Fruit fly (Drosophila melanogaster): ENCODE data around the gene CG34161.

Gene CG34161

dm6 chr2L:10565674-10566073, 15.8 kb downstream of the CG34161 start (continued):
- peak; percentile 42; the same call in 1 of the 3 replicates for TF ChIP-seq CG11695 (GFP tag; IDR thresholded peaks at IDR 0.05)
- TF ChIP-seq kay (GFP tag; optimal IDR thresholded peaks at IDR 0.05), result no peak
- no peak for TF ChIP-seq NFAT (GFP tag; IDR thresholded peaks at IDR 0.05)
- peak; percentile 50; the same call in 1 of the 2 replicates for TF ChIP-seq Adf1 (GFP tag; IDR thresholded peaks at IDR 0.05)
- peak; percentile 43; the same call in 1 of the 2 replicates for TF ChIP-seq sisA (GFP tag; IDR thresholded peaks at IDR 0.05)
- no peak for TF ChIP-seq CG10654 (GFP tag; optimal IDR thresholded peaks at IDR 0.05)
- TF ChIP-seq CG10267 (tag; optimal IDR thresholded peaks at IDR 0.05), result peak; percentile 4
- TF ChIP-seq ERR (GFP tag; optimal IDR thresholded peaks at IDR 0.05), result peak; percentile 32
- TF ChIP-seq nau (GFP tag; optimal IDR thresholded peaks at IDR 0.05), result peak; percentile 1
- TF ChIP-seq CG17385 (GFP tag; optimal IDR thresholded peaks at IDR 0.05), result peak; percentile 49
- no peak for TF ChIP-seq CG33213 (GFP tag; optimal IDR thresholded peaks at IDR 0.05)
- peak; percentile 6 for TF ChIP-seq CHES-1-like (GFP tag; optimal IDR thresholded peaks at IDR 0.05)
- TF ChIP-seq tgo (GFP tag; IDR thresholded peaks at IDR 0.05), result peak; percentile 58; the same call in 2 of the 3 replicates
- TF ChIP-seq pb (GFP tag; optimal IDR thresholded peaks at IDR 0.05), result peak; percentile 20
- peak; percentile 8; the same call in 1 of the 2 replicates for TF ChIP-seq onecut (GFP tag; IDR thresholded peaks at IDR 0.05)
- peak; percentile 39 for TF ChIP-seq CoRest (tag; optimal IDR thresholded peaks at IDR 0.05)
- peak; percentile 4 for TF ChIP-seq D19A (tag; optimal IDR thresholded peaks at IDR 0.05)
- peak; percentile 78 for TF ChIP-seq CG2120 (GFP tag; optimal IDR thresholded peaks at IDR 0.05)
- peak; percentile 38 for TF ChIP-seq HmgZ (tag; optimal IDR thresholded peaks at IDR 0.05)
- no peak for TF ChIP-seq CG2116 (GFP tag; optimal IDR thresholded peaks at IDR 0.05)
- no peak for TF ChIP-seq Nf-YA (GFP tag; IDR thresholded peaks at IDR 0.05)
- peak; percentile 17 for TF ChIP-seq crc (GFP tag; optimal IDR thresholded peaks at IDR 0.05)
- peak; percentile 3 for TF ChIP-seq CG16815 (GFP tag; optimal IDR thresholded peaks at IDR 0.05)
- TF ChIP-seq CG17612 (GFP tag; IDR thresholded peaks at IDR 0.05), result no peak
- no peak for TF ChIP-seq Pdp1 (GFP tag; optimal IDR thresholded peaks at IDR 0.05)
- TF ChIP-seq lmd (GFP tag; IDR thresholded peaks at IDR 0.05), result peak; percentile 55
- TF ChIP-seq Sox102F (GFP tag; optimal IDR thresholded peaks at IDR 0.05), result peak; percentile 17
- TF ChIP-seq BtbVII (GFP tag; optimal IDR thresholded peaks at IDR 0.05), result peak; percentile 53
- TF ChIP-seq usp (GFP tag; optimal IDR thresholded peaks at IDR 0.05), result no peak
- peak; percentile 57 for TF ChIP-seq CG7839 (tag; optimal IDR thresholded peaks at IDR 0.05)
- TF ChIP-seq crol (GFP tag; IDR thresholded peaks at IDR 0.05), result no peak
- no peak for TF ChIP-seq Spps (tag; optimal IDR thresholded peaks at IDR 0.05)
- TF ChIP-seq CG14441 (GFP tag; IDR thresholded peaks at IDR 0.05), result peak; percentile 32; the same call in 1 of the 2 replicates
- no peak for TF ChIP-seq gsb (GFP tag; IDR thresholded peaks at IDR 0.05)
- peak; percentile 72 for TF ChIP-seq Meics (GFP tag; optimal IDR thresholded peaks at IDR 0.05)
- peak; percentile 28 for TF ChIP-seq CG8924 (tag; optimal IDR thresholded peaks at IDR 0.05)
- TF ChIP-seq CG7928 (GFP tag; optimal IDR thresholded peaks at IDR 0.05), result no peak
- TF ChIP-seq sens (GFP tag), result peak; percentile 86
- peak; percentile 47 for TF ChIP-seq CG9727 (GFP tag; optimal IDR thresholded peaks at IDR 0.05)
- no peak for TF ChIP-seq Nf-YB (GFP tag; optimal IDR thresholded peaks at IDR 0.05)
- no peak for TF ChIP-seq CG18011 (GFP tag; optimal IDR thresholded peaks at IDR 0.05)
- no peak for TF ChIP-seq Gug (GFP tag; IDR thresholded peaks at IDR 0.05)
- TF ChIP-seq CG13424 (tag; optimal IDR thresholded peaks at IDR 0.05), result peak; percentile 35
- peak; percentile 10 for TF ChIP-seq nmo (GFP tag; optimal IDR thresholded peaks at IDR 0.05)
- TF ChIP-seq zf30C (GFP tag; optimal IDR thresholded peaks at IDR 0.05), result no peak
- no peak for TF ChIP-seq sc (optimal IDR thresholded peaks at IDR 0.05)
- TF ChIP-seq sc (GFP tag; optimal IDR thresholded peaks at IDR 0.05), result no peak
- peak; percentile 58 for TF ChIP-seq CG1603 (tag; optimal IDR thresholded peaks at IDR 0.05)
- peak; percentile 50 for TF ChIP-seq Antp (GFP tag; optimal IDR thresholded peaks at IDR 0.05)
- TF ChIP-seq knrl (GFP tag; IDR thresholded peaks at IDR 0.05; ENCODE audit: partially characterized antibody), result no peak
- TF ChIP-seq CG11085 (GFP tag; IDR thresholded peaks at IDR 0.05), result peak; percentile 51; the same call in 1 of the 2 replicates
- peak; percentile 3 for TF ChIP-seq chn (GFP tag; optimal IDR thresholded peaks at IDR 0.05)

All from whole organism, embryonic.